Worm (Caenorhabditis elegans) whole organism, late embryonic: ENCODE data around the gene phf-5.

Experiments used
- F13H6.1 ChIP-seq: sonication (generic microtip); optimal IDR thresholded peaks from 2 replicates; lab custom pipeline; 2016; ENCODE audit warnings: missing genetic modification characterization, missing compliant biosample characterization
- Y22D7AL.16 ChIP-seq: sonication (generic microtip); optimal IDR thresholded peaks from 2 replicates; lab custom pipeline; 2016; ENCODE audit warnings: missing genetic modification characterization, missing compliant biosample characterization
- ama-1 ChIP-seq: fragments of 150-350 bp; optimal IDR thresholded peaks from 2 replicates; lab custom pipeline; 2014
- ceh-14 ChIP-seq: sonication (generic microtip); optimal IDR thresholded peaks from 2 replicates; lab custom pipeline; 2016; ENCODE audit warnings: missing genotype, missing genetic modification characterization, missing compliant biosample characterization
- ceh-18 ChIP-seq: sonication (generic microtip); optimal IDR thresholded peaks from 2 replicates; lab custom pipeline; 2016; ENCODE audit warnings: missing genetic modification characterization, missing compliant biosample characterization
- ceh-19 ChIP-seq: fragments of 200-800 bp; sonication (Bioruptor generic); optimal IDR thresholded peaks from 2 replicates; lab custom pipeline; 2018; ENCODE audit warnings: mild to moderate bottlenecking, missing genetic modification characterization, missing compliant biosample characterization
- ceh-22 ChIP-seq: sonication (generic microtip); optimal IDR thresholded peaks from 2 replicates; lab custom pipeline; 2017; ENCODE audit warnings: missing biosample characterization, missing genetic modification characterization
- ceh-24 ChIP-seq: sonication (generic microtip); optimal IDR thresholded peaks from 2 replicates; lab custom pipeline; 2016; ENCODE audit warnings: mild to moderate bottlenecking, missing genetic modification characterization, missing compliant biosample characterization
- ceh-31 ChIP-seq: sonication (generic microtip); optimal IDR thresholded peaks from 2 replicates; lab custom pipeline; 2016; ENCODE audit warnings: missing genetic modification characterization, missing compliant biosample characterization
- ceh-34 ChIP-seq: sonication (generic microtip); optimal IDR thresholded peaks from 2 replicates; lab custom pipeline; 2016; ENCODE audit warnings: mild to moderate bottlenecking, missing genetic modification characterization, missing compliant biosample characterization
- ceh-45 ChIP-seq: fragments of 200-800 bp; sonication (Bioruptor generic); IDR thresholded peaks from 2 replicates; pipeline ENCODE4 v1.3.6; 2022; ENCODE audit warnings: missing genetic modification reagents, missing genetic modification characterization, missing compliant biosample characterization
- ceh-48 ChIP-seq: sonication (generic microtip); optimal IDR thresholded peaks from 2 replicates; lab custom pipeline; 2016; ENCODE audit warnings: missing genetic modification characterization, inconsistent platforms, missing compliant biosample characterization
- ceh-9 ChIP-seq: sonication (generic microtip); optimal IDR thresholded peaks from 2 replicates; lab custom pipeline; 2016; ENCODE audit warnings: mild to moderate bottlenecking, missing genetic modification characterization, inconsistent platforms, missing compliant biosample characterization
- dmd-4 ChIP-seq: sonication (generic microtip); optimal IDR thresholded peaks from 2 replicates; lab custom pipeline; 2016; ENCODE audit warnings: borderline replicate concordance, missing genetic modification characterization, missing compliant biosample characterization
- elt-2 ChIP-seq: sonication (generic microtip); optimal IDR thresholded peaks from 2 replicates; lab custom pipeline; 2016; ENCODE audit warnings: missing genetic modification reagents, missing genetic modification characterization, missing compliant biosample characterization
- elt-4 ChIP-seq: sonication (generic microtip); optimal IDR thresholded peaks from 2 replicates; lab custom pipeline; 2016; ENCODE audit warnings: missing genetic modification characterization, missing compliant biosample characterization
- ets-4 ChIP-seq: sonication (generic microtip); optimal IDR thresholded peaks from 2 replicates; lab custom pipeline; 2016; ENCODE audit warnings: missing genetic modification characterization, missing compliant biosample characterization
- fax-1 ChIP-seq: sonication (generic microtip); optimal IDR thresholded peaks from 2 replicates; lab custom pipeline; 2016; ENCODE audit warnings: missing genotype, missing genetic modification characterization, missing compliant biosample characterization
- gmeb-2 ChIP-seq: sonication (generic microtip); optimal IDR thresholded peaks from 2 replicates; lab custom pipeline; 2016; ENCODE audit warnings: missing genetic modification characterization, inconsistent platforms, missing compliant biosample characterization
- hlh-8 ChIP-seq: sonication (generic microtip); optimal IDR thresholded peaks from 2 replicates; lab custom pipeline; 2016; ENCODE audit warnings: missing genotype, missing genetic modification characterization, missing compliant biosample characterization
- lim-6 ChIP-seq: sonication (generic microtip); optimal IDR thresholded peaks from 2 replicates; lab custom pipeline; 2016; ENCODE audit warnings: missing genetic modification characterization, missing compliant biosample characterization
- lin-11 ChIP-seq: fragments of 200-800 bp; sonication (Bioruptor generic); optimal IDR thresholded peaks from 2 replicates; lab custom pipeline; 2018; ENCODE audit warnings: mild to moderate bottlenecking, missing genetic modification characterization, missing compliant biosample characterization
- madf-2 ChIP-seq: sonication (generic microtip); optimal IDR thresholded peaks from 2 replicates; lab custom pipeline; 2017; ENCODE audit warnings: missing genetic modification characterization, missing compliant biosample characterization
- mec-3 ChIP-seq: sonication (generic microtip); optimal IDR thresholded peaks from 2 replicates; lab custom pipeline; 2016; ENCODE audit warnings: borderline replicate concordance, missing genetic modification characterization, missing compliant biosample characterization
- nfya-1 ChIP-seq: sonication (generic microtip); optimal IDR thresholded peaks from 2 replicates; lab custom pipeline; 2017; ENCODE audit warnings: missing genetic modification characterization, mild to moderate bottlenecking, missing compliant biosample characterization, antibody characterized with exemption, moderate library complexity
- nhr-232 ChIP-seq: sonication (generic microtip); optimal IDR thresholded peaks from 2 replicates; lab custom pipeline; 2016; ENCODE audit warnings: missing genetic modification characterization, missing compliant biosample characterization
- npax-4 ChIP-seq: sonication (generic microtip); optimal IDR thresholded peaks from 2 replicates; lab custom pipeline; 2016; ENCODE audit warnings: missing genetic modification characterization, missing compliant biosample characterization
- odd-2 ChIP-seq: sonication (generic microtip); optimal IDR thresholded peaks from 2 replicates; lab custom pipeline; 2017; ENCODE audit warnings: antibody characterized with exemption, mild to moderate bottlenecking, missing genetic modification characterization, missing compliant biosample characterization
- pag-3 ChIP-seq: sonication (generic microtip); optimal IDR thresholded peaks from 2 replicates; lab custom pipeline; 2016; ENCODE audit warnings: missing compliant biosample characterization, missing genetic modification characterization, borderline replicate concordance
- pat-9 ChIP-seq: fragments of 200-800 bp; sonication (Bioruptor generic); optimal IDR thresholded peaks from 2 replicates; lab custom pipeline; 2018; ENCODE audit warnings: mild to moderate bottlenecking, missing genetic modification characterization, moderate library complexity, missing compliant biosample characterization
- pros-1 ChIP-seq: fragments of 150-350 bp; optimal IDR thresholded peaks from 2 replicates; lab custom pipeline; 2014; ENCODE audit warnings: missing biosample characterization, missing genetic modification reagents, missing genetic modification characterization
- rnt-1 ChIP-seq: sonication (generic microtip); optimal IDR thresholded peaks from 2 replicates; lab custom pipeline; 2016; ENCODE audit warnings: missing genetic modification characterization, missing compliant biosample characterization
- sox-2 ChIP-seq: fragments of 200-800 bp; sonication (Bioruptor generic); IDR thresholded peaks from 2 replicates; pipeline ENCODE4 v1.3.6; 2022; ENCODE audit warnings: missing genetic modification reagents, missing genetic modification characterization, missing compliant biosample characterization
- tbx-7 ChIP-seq: sonication (generic microtip); optimal IDR thresholded peaks from 2 replicates; lab custom pipeline; 2016; ENCODE audit warnings: missing genotype, missing genetic modification characterization, missing compliant biosample characterization
- ttx-3 ChIP-seq: sonication (generic microtip); optimal IDR thresholded peaks from 2 replicates; lab custom pipeline; 2016; ENCODE audit warnings: missing genetic modification reagents, missing genetic modification characterization, missing compliant biosample characterization
- unc-3 ChIP-seq, 2 experiments: fragments of 200-800 bp in 1 of 2; sonication (Bioruptor generic) in 1 of 2; sonication (generic microtip) in 1 of 2; conservative IDR thresholded peaks in 1 of 2; optimal IDR thresholded peaks in 1 of 2; 2 replicates each; pipeline versions ENCODE4 v1.3.6 to Lab custom; 2016 to 2022; ENCODE audit warnings: missing compliant biosample characterization in 2 of 2, missing genetic modification characterization in 2 of 2, missing genetic modification reagents in 1 of 2
- unc-42 ChIP-seq: sonication (generic microtip); optimal IDR thresholded peaks from 2 replicates; lab custom pipeline; 2016; ENCODE audit warnings: missing genotype, missing genetic modification characterization, missing compliant biosample characterization
- zip-5 ChIP-seq: sonication (generic microtip); optimal IDR thresholded peaks from 2 replicates; lab custom pipeline; 2016; ENCODE audit warnings: missing genetic modification characterization, missing compliant biosample characterization
- ztf-16 ChIP-seq: sonication (generic microtip); optimal IDR thresholded peaks from 2 replicates; lab custom pipeline; 2017; ENCODE audit warnings: missing genetic modification characterization, missing compliant biosample characterization

phf-5 gene

DNA sequence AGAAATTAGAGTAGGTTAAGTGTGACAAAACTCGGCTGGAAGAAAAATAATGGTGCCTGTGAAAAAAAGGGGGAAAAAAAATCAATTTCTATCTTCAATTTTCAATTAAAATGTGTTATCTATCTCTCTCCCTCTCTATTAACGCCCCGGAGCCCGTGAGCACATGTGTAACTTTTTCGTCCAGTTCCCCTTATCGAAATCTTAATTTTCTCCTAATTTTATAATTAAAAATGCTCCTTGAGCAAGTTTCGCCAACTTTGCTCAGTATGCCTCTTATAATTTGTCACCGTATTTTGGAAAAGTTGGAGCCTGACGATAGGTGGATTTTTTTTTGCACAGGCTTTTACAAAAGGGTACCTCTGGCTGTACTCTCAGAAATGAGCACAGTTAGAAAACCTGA, 35.3 kb upstream of the phf-5 start, which contains the start of the genes fbxa-1 and Y54F10BM.20:
Gene fbxa-1, minus strand, starts transcription at position 101 of the 400 bp plus-strand sequence.
Gene Y54F10BM.20, plus strand, starts transcription at position 231 of the 400 bp plus-strand sequence.
- TF ChIP-seq Y22D7AL.16 (no peak), elt-4 (tag; lab: Kevin White, UChicago) (no peak), fax-1 (tag; lab: Kevin White, UChicago) (no peak), unc-42 (tag; lab: Kevin White, UChicago) (no peak), sox-2 (GFP tag; lab: Robert Waterston, UW) (no peak), ceh-18 (tag; lab: Kevin White, UChicago) (no peak), npax-4 (tag; lab: Kevin White, UChicago) (no peak), ceh-22 (tag; lab: Kevin White, UChicago) (no peak), pag-3 (tag; lab: Kevin White, UChicago) (no peak), pros-1 (tag; lab: Kevin White, UChicago) (no peak), lim-6 (tag; lab: Kevin White, UChicago) (no peak), F13H6.1 (tag; lab: Kevin White, UChicago) (no peak), ztf-16 (tag; lab: Kevin White, UChicago) (no peak), zip-5 (no peak), ama-1 (lab: Kevin White, UChicago) (no peak), ceh-34 (tag; lab: Kevin White, UChicago) (no peak)

DNA sequence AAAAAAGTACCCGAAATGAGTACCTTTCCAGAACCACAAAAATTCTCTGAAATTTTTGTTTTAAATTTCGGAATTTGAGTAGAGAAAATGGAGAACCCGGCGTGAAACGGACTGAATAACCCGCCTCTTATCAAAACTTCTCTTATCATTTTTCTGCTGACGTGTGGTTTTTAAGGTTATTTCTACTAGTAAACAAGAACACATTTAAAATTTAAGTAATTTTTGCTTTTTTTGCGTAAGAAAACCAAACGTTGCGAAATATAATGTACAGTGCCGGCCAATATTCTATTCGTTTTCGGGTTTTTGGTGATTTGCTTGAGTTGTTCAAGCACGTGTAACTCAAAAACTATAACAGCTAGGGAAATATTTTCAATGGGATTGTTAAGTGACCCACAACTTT, 32.4 kb upstream of the phf-5 start:
- TF ChIP-seq elt-2 (tag; lab: Kevin White, UChicago): peak; percentile 16
- TF ChIP-seq ceh-45 (GFP tag; lab: Robert Waterston, UW): no peak
- TF ChIP-seq, all 69 proteins: peak for 1

DNA sequence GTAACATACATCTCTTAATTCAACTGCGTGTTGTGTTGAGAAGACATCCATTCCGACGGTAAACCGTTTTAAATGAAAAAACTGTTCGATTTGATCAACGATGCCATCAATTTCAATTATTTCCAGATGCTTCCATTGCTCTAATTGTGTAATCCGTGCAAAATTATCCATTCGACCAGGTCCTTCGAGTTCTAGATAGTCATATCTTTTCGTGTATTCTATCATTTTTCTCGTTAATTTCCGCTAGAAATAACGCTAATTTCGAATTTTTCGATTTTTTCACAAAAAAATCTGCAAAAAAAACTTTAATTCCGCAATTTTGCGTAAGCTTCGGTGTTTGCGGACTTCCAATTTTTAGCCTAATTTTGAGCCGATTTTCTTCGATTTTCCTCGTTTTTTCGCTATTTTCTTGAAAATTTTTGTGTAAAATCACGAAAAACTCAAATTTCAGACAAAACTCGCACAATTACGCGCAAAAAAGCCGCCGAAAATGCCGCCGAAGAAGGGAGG, 29.3 kb upstream of the phf-5 start, which contains the start of the genes fbxa-66 and iffb-1:
Gene fbxa-66, minus strand, starts transcription at position 51 of the 510 bp plus-strand sequence.
Gene iffb-1, plus strand, starts transcription at position 452 of the 510 bp plus-strand sequence.
- TF ChIP-seq madf-2 (tag; lab: Kevin White, UChicago): no peak
- TF ChIP-seq nfya-1: no peak
- TF ChIP-seq unc-3 (GFP tag; conservative IDR thresholded peaks at IDR 0.05; lab: Robert Waterston, UW): no peak
- TF ChIP-seq unc-3 (tag; optimal IDR thresholded peaks at IDR 0.05; lab: Kevin White, UChicago): no peak
- TF ChIP-seq rnt-1 (tag; lab: Kevin White, UChicago): no peak
- TF ChIP-seq ceh-45 (GFP tag; lab: Robert Waterston, UW): no peak
- TF ChIP-seq ceh-14: no peak
- TF ChIP-seq ceh-24: no peak
- no peak for TF ChIP-seq mec-3 (tag; lab: Kevin White, UChicago)
- TF ChIP-seq ets-4: no peak
- TF ChIP-seq ceh-34 (tag; lab: Kevin White, UChicago): no peak
- no peak for TF ChIP-seq gmeb-2 (tag; lab: Kevin White, UChicago)
- no peak for TF ChIP-seq sox-2 (GFP tag; lab: Robert Waterston, UW)
- no peak for TF ChIP-seq pat-9
- TF ChIP-seq nhr-232: no peak
- TF ChIP-seq ceh-9: no peak

ce11 chrIII:2314678-2315077, 28.7 kb upstream of the phf-5 start:
- TF ChIP-seq tbx-7 (tag; lab: Kevin White, UChicago): no peak
- no peak for TF ChIP-seq nfya-1
- no peak for TF ChIP-seq ttx-3 (tag; lab: Kevin White, UChicago)
- no peak for TF ChIP-seq elt-4 (tag; lab: Kevin White, UChicago)
- no peak for TF ChIP-seq ceh-31
- TF ChIP-seq ceh-24: no peak
- no peak for TF ChIP-seq nhr-232
- TF ChIP-seq hlh-8 (tag; lab: Kevin White, UChicago): no peak
- TF ChIP-seq odd-2 (tag; lab: Kevin White, UChicago): no peak
- TF ChIP-seq ceh-19 (GFP tag; lab: Kevin White, UChicago): no peak
- TF ChIP-seq dmd-4 (tag; lab: Kevin White, UChicago): no peak
- TF ChIP-seq ceh-48: no peak
- no peak for TF ChIP-seq rnt-1 (tag; lab: Kevin White, UChicago)
- TF ChIP-seq lin-11 (tag; lab: Kevin White, UChicago): no peak
- no peak for TF ChIP-seq pros-1 (tag; lab: Kevin White, UChicago)
- TF ChIP-seq madf-2 (tag; lab: Kevin White, UChicago): no peak
